Fruit fly (Drosophila melanogaster): Measurements from ENCODE around the gene gcm2.

Gene gcm2

dm6 chr2L:9569588-9570434, 38.6 kb upstream of the gcm2 start (continued):
- TF ChIP-seq Ets97D (GFP tag; optimal IDR thresholded peaks at IDR 0.05): peak; percentile 76
- peak; percentile 92 for TF ChIP-seq CG6683 (GFP tag; optimal IDR thresholded peaks at IDR 0.05)
- TF ChIP-seq bigmax (GFP tag; optimal IDR thresholded peaks at IDR 0.05): no peak
- peak; percentile 95 for TF ChIP-seq CG2120 (GFP tag; optimal IDR thresholded peaks at IDR 0.05)
- TF ChIP-seq CG1832 (GFP tag; optimal IDR thresholded peaks at IDR 0.05): no peak
- TF ChIP-seq Atf3 (GFP tag; optimal IDR thresholded peaks at IDR 0.05): peak; percentile 1
- peak; percentile 96 for TF ChIP-seq Xbp1 (GFP tag; optimal IDR thresholded peaks at IDR 0.05)
- peak; percentile 99 for TF ChIP-seq CG7556 (GFP tag; optimal IDR thresholded peaks at IDR 0.05)
- no peak for TF ChIP-seq CG7963 (GFP tag; IDR thresholded peaks at IDR 0.05; ENCODE audit: partially characterized antibody)
- TF ChIP-seq GATAe (GFP tag; conservative IDR thresholded peaks at IDR 0.05): peak; percentile 48; the same call in 1 of the 2 replicates
- TF ChIP-seq pb (GFP tag; optimal IDR thresholded peaks at IDR 0.05): peak; percentile 71
- TF ChIP-seq Trl (optimal IDR thresholded peaks at IDR 0.05): no peak
- TF ChIP-seq Trl (GFP tag; optimal IDR thresholded peaks at IDR 0.05): peak; percentile 81
- TF ChIP-seq Hr78 (GFP tag; optimal IDR thresholded peaks at IDR 0.05): peak in 1 of 2 experiments; percentile 87
- TF ChIP-seq CG16815 (GFP tag; optimal IDR thresholded peaks at IDR 0.05): peak; percentile 95
- TF ChIP-seq hth (optimal IDR thresholded peaks at IDR 0.05): no peak
- peak; percentile 95 for TF ChIP-seq sqz (GFP tag; optimal IDR thresholded peaks at IDR 0.05)
- TF ChIP-seq dpn (GFP tag; optimal IDR thresholded peaks at IDR 0.05): peak; percentile 86 to 94
- TF ChIP-seq disco-r (GFP tag; optimal IDR thresholded peaks at IDR 0.05): peak; percentile 78
- TF ChIP-seq CTCF (GFP tag; optimal IDR thresholded peaks at IDR 0.05): peak; percentile 65
- peak; percentile 87 for TF ChIP-seq CG3726 (GFP tag; IDR thresholded peaks at IDR 0.05)
- peak; percentile 56 for TF ChIP-seq pum (GFP tag; optimal IDR thresholded peaks at IDR 0.05)
- peak; percentile 96 for TF ChIP-seq dysf (GFP tag; IDR thresholded peaks at IDR 0.05)
- peak; percentile 85 for TF ChIP-seq CG4707 (GFP tag; optimal IDR thresholded peaks at IDR 0.05)
- TF ChIP-seq h (optimal IDR thresholded peaks at IDR 0.05): no peak
- TF ChIP-seq Stat92E (GFP tag; optimal IDR thresholded peaks at IDR 0.05): peak in 1 of 3 experiments; percentile 84
- TF ChIP-seq CG8765 (GFP tag; IDR thresholded peaks at IDR 0.05): peak; percentile 76
- peak; percentile 73 for TF ChIP-seq CG8944 (GFP tag; optimal IDR thresholded peaks at IDR 0.05)
- TF ChIP-seq trem (tag; optimal IDR thresholded peaks at IDR 0.05): peak; percentile 91
- TF ChIP-seq CG3281 (GFP tag; optimal IDR thresholded peaks at IDR 0.05): peak; percentile 98
- peak; percentile 94 for TF ChIP-seq tin (GFP tag; optimal IDR thresholded peaks at IDR 0.05)
- peak; percentile 85 for TF ChIP-seq CG32767 (GFP tag; IDR thresholded peaks at IDR 0.05)
- TF ChIP-seq CG7987 (GFP tag; optimal IDR thresholded peaks at IDR 0.05): peak; percentile 77
- peak; percentile 59 for TF ChIP-seq fd102C (GFP tag; optimal IDR thresholded peaks at IDR 0.05)
- TF ChIP-seq tll (GFP tag; optimal IDR thresholded peaks at IDR 0.05): peak in 1 of 2 experiments; percentile 76
- no peak for TF ChIP-seq Sin3A (optimal IDR thresholded peaks at IDR 0.05)
- peak; percentile 95 for TF ChIP-seq CG9437 (GFP tag; optimal IDR thresholded peaks at IDR 0.05)
- TF ChIP-seq CG12236 (GFP tag; optimal IDR thresholded peaks at IDR 0.05): peak; percentile 37
- peak; percentile 85 for TF ChIP-seq tx (GFP tag; optimal IDR thresholded peaks at IDR 0.05)
- peak; percentile 98 for TF ChIP-seq CG15269 (tag; optimal IDR thresholded peaks at IDR 0.05)
- TF ChIP-seq lab (GFP tag; optimal IDR thresholded peaks at IDR 0.05): peak; percentile 98
- TF ChIP-seq emc (GFP tag; optimal IDR thresholded peaks at IDR 0.05): peak; percentile 32
- peak; percentile 99 for TF ChIP-seq CG31441 (GFP tag; IDR thresholded peaks at IDR 0.05)
- TF ChIP-seq maf-S (GFP tag; optimal IDR thresholded peaks at IDR 0.05): peak; percentile 58
- peak; percentile 58 for TF ChIP-seq pnt (GFP tag; optimal IDR thresholded peaks at IDR 0.05)
- TF ChIP-seq inv (GFP tag; IDR thresholded peaks at IDR 0.05; ENCODE audit: partially characterized antibody): peak; percentile 47
- peak; percentile 85 for TF ChIP-seq esg (GFP tag; conservative IDR thresholded peaks at IDR 0.05)
- TF ChIP-seq CG16863 (GFP tag; optimal IDR thresholded peaks at IDR 0.05): peak; percentile 83
- TF ChIP-seq sd (tag; optimal IDR thresholded peaks at IDR 0.05): peak; percentile 86
- TF ChIP-seq Rfx (GFP tag; IDR thresholded peaks at IDR 0.05): peak; percentile 92

Measured in whole organism, embryonic.